Fruit fly (Drosophila melanogaster) whole organism, embryonic: ENCODE data around the gene eIF3l.
A peak's percentile ranks its signal among the peaks of the same experiment; 100 is the strongest.

Experiments used
- Awh ChIP-seq: fragments of 200-800 bp; sonication (Bioruptor generic); IDR thresholded peaks from 2 replicates; pipeline ENCODE4, ENCODE4 v1.3.6; 2022; ENCODE audit warnings: missing biosample characterization, missing genetic modification characterization
- CG10431 ChIP-seq: fragments of 200-800 bp; sonication (Bioruptor generic); optimal IDR thresholded peaks from 3 replicates; lab custom pipeline; 2018; ENCODE audit warnings: missing biosample characterization, mild to moderate bottlenecking, missing genetic modification characterization
- CG12155 ChIP-seq: fragments of 200-800 bp; sonication (Bioruptor generic); optimal IDR thresholded peaks from 3 replicates; lab custom pipeline; 2016; ENCODE audit warnings: missing biosample characterization, missing genetic modification characterization
- CG14965 ChIP-seq: fragments of 200-800 bp; sonication (Bioruptor generic); optimal IDR thresholded peaks from 2 replicates; lab custom pipeline; 2016; ENCODE audit warnings: missing biosample characterization, missing genetic modification characterization, borderline replicate concordance
- CG1529 ChIP-seq: fragments of 200-800 bp; sonication (Bioruptor generic); optimal IDR thresholded peaks from 3 replicates; lab custom pipeline; 2018; ENCODE audit warnings: missing biosample characterization, missing genetic modification characterization
- CG1602 ChIP-seq: fragments of 200-800 bp; sonication (Bioruptor generic); optimal IDR thresholded peaks from 3 replicates; lab custom pipeline; 2016; ENCODE audit warnings: missing biosample characterization, missing genetic modification characterization
- CG1603 ChIP-seq: fragments of 200-800 bp; sonication (Bioruptor generic); optimal IDR thresholded peaks from 2 replicates; lab custom pipeline; 2019; ENCODE audit warnings: missing biosample characterization, mild to moderate bottlenecking, missing genetic modification characterization, moderate library complexity
- CG16815 ChIP-seq: fragments of 200-800 bp; sonication (Bioruptor generic); optimal IDR thresholded peaks from 3 replicates; lab custom pipeline; 2017; ENCODE audit warnings: missing biosample characterization, mild to moderate bottlenecking, missing genetic modification characterization
- CG17186 ChIP-seq: fragments of 200-800 bp; sonication (Bioruptor generic); optimal IDR thresholded peaks from 3 replicates; lab custom pipeline; 2017; ENCODE audit warnings: missing biosample characterization, missing genetic modification reagents, missing genetic modification characterization
- CG17359 ChIP-seq: fragments of 200-800 bp; sonication (Bioruptor generic); optimal IDR thresholded peaks from 3 replicates; lab custom pipeline; 2018; ENCODE audit warnings: missing biosample characterization, mild to moderate bottlenecking, missing genetic modification characterization, moderate library complexity
- CG1792 ChIP-seq: fragments of 200-800 bp; sonication (Bioruptor generic); optimal IDR thresholded peaks from 2 replicates; lab custom pipeline; 2016; ENCODE audit warnings: missing biosample characterization, missing genetic modification characterization
- CG2712 ChIP-seq: fragments of 200-800 bp; optimal IDR thresholded peaks from 3 replicates; lab custom pipeline; 2019; ENCODE audit warnings: missing biosample characterization, mild to moderate bottlenecking, missing genetic modification characterization, moderate library complexity
- CG3281 ChIP-seq: fragments of 200-800 bp; sonication (Bioruptor generic); optimal IDR thresholded peaks from 3 replicates; lab custom pipeline; 2017; ENCODE audit warnings: missing biosample characterization, mild to moderate bottlenecking, missing genetic modification characterization
- CG3847 ChIP-seq: fragments of 200-800 bp; sonication (Bioruptor generic); IDR thresholded peaks from 2 replicates; pipeline ENCODE4 v1.3.6; 2022; ENCODE audit warnings: missing biosample characterization, missing genetic modification characterization
- CG5180 ChIP-seq: fragments of 200-800 bp; sonication (Bioruptor generic); optimal IDR thresholded peaks from 3 replicates; lab custom pipeline; 2017; ENCODE audit warnings: missing biosample characterization, missing genetic modification characterization, mild to moderate bottlenecking, moderate library complexity, missing genetic modification reagents
- CG6254 ChIP-seq: fragments of 200-800 bp; sonication (Bioruptor generic); optimal IDR thresholded peaks from 3 replicates; lab custom pipeline; 2017; ENCODE audit warnings: mild to moderate bottlenecking, missing biosample characterization, missing genetic modification reagents, missing genetic modification characterization
- CG6689 ChIP-seq: fragments of 200-800 bp; sonication (Bioruptor generic); IDR thresholded peaks from 2 replicates; pipeline ENCODE4 v1.3.6; 2022; ENCODE audit warnings: missing biosample characterization, missing genetic modification characterization
- CG6854 ChIP-seq: fragments of 200-800 bp; sonication (Bioruptor generic); optimal IDR thresholded peaks from 3 replicates; lab custom pipeline; 2017; ENCODE audit warnings: missing biosample characterization, mild to moderate bottlenecking, missing genetic modification characterization
- CG7987 ChIP-seq: fragments of 200-800 bp; sonication (Bioruptor generic); optimal IDR thresholded peaks from 2 replicates; lab custom pipeline; 2018; ENCODE audit warnings: missing biosample characterization, mild to moderate bottlenecking, missing genetic modification characterization, moderate library complexity
- CG8388 ChIP-seq: fragments of 200-800 bp; sonication (Bioruptor generic); optimal IDR thresholded peaks from 2 replicates; lab custom pipeline; 2019; ENCODE audit warnings: missing biosample characterization, mild to moderate bottlenecking, missing genetic modification characterization, moderate library complexity
- CG8765 ChIP-seq: fragments of 200-800 bp; sonication (Bioruptor generic); IDR thresholded peaks from 2 replicates; pipeline ENCODE4 v1.3.6; 2022; ENCODE audit warnings: missing biosample characterization, missing genetic modification characterization
- Dref ChIP-seq: fragments of 200-800 bp; sonication (Bioruptor generic); IDR thresholded peaks from 2 replicates; pipeline ENCODE4 v1.3.6; 2022; ENCODE audit warnings: missing biosample characterization, missing genetic modification characterization
- Elba2 ChIP-seq: fragments of 200-800 bp; sonication (Bioruptor generic); optimal IDR thresholded peaks from 3 replicates; lab custom pipeline; 2016; ENCODE audit warnings: missing biosample characterization, missing genetic modification characterization
- Fer3 ChIP-seq: fragments of 200-800 bp; sonication (Bioruptor generic); optimal IDR thresholded peaks from 2 replicates; lab custom pipeline; 2018; ENCODE audit warnings: missing biosample characterization, mild to moderate bottlenecking, missing genetic modification characterization, moderate library complexity
- Max ChIP-seq: fragments of 200-800 bp; sonication (Bioruptor generic); optimal IDR thresholded peaks from 2 replicates; lab custom pipeline; 2016; ENCODE audit warnings: missing biosample characterization, mild to moderate bottlenecking, missing genetic modification characterization
- NC2β ChIP-seq: fragments of 200-800 bp; sonication (Bioruptor generic); optimal IDR thresholded peaks from 2 replicates; lab custom pipeline; 2016; ENCODE audit warnings: missing biosample characterization, missing genetic modification characterization
- Ptx1 ChIP-seq: fragments of 200-800 bp; sonication (Bioruptor generic); IDR thresholded peaks from 2 replicates; pipeline ENCODE4 v1.3.6; 2022; ENCODE audit warnings: missing biosample characterization, missing genetic modification characterization
- Sox102F ChIP-seq: fragments of 200-800 bp; sonication (Bioruptor generic); optimal IDR thresholded peaks from 2 replicates; lab custom pipeline; 2018; ENCODE audit warnings: missing biosample characterization, mild to moderate bottlenecking, missing genetic modification characterization, moderate library complexity
- aop ChIP-seq: fragments of 200-800 bp; sonication (Bioruptor generic); IDR thresholded peaks from 2 replicates; pipeline ENCODE4 v1.3.6; 2022; ENCODE audit warnings: missing biosample characterization, missing genetic modification characterization
- crc ChIP-seq: fragments of 200-800 bp; sonication (Bioruptor generic); optimal IDR thresholded peaks from 2 replicates; lab custom pipeline; 2016; ENCODE audit warnings: missing biosample characterization, missing genetic modification characterization
- disco-r ChIP-seq: fragments of 200-800 bp; sonication (Bioruptor generic); optimal IDR thresholded peaks from 2 replicates; lab custom pipeline; 2016; ENCODE audit warnings: missing biosample characterization, missing genetic modification characterization
- dmrt11E ChIP-seq: fragments of 200-800 bp; sonication (Bioruptor generic); optimal IDR thresholded peaks from 3 replicates; lab custom pipeline; 2018; ENCODE audit warnings: missing biosample characterization, mild to moderate bottlenecking, missing genetic modification characterization, moderate library complexity
- ems ChIP-seq: fragments of 200-800 bp; sonication (Bioruptor generic); optimal IDR thresholded peaks from 3 replicates; lab custom pipeline; 2016; ENCODE audit warnings: missing biosample characterization, missing genetic modification characterization
- ewg ChIP-seq: fragments of 200-800 bp; sonication (Bioruptor generic); optimal IDR thresholded peaks from 3 replicates; lab custom pipeline; 2017; ENCODE audit warnings: mild to moderate bottlenecking, missing biosample characterization, missing genetic modification reagents, missing genetic modification characterization
- ham ChIP-seq: fragments of 200-800 bp; sonication (Bioruptor generic); IDR thresholded peaks from 2 replicates; pipeline ENCODE4 v1.3.6; 2022; ENCODE audit warnings: missing biosample characterization, missing genetic modification characterization
- hb ChIP-seq: fragments of 200-800 bp; sonication (Bioruptor generic); IDR thresholded peaks from 3 replicates; pipeline ENCODE4 v1.3.6; 2022; ENCODE audit warnings: missing biosample characterization, missing genetic modification characterization; ENCODE audit not compliant: partially characterized antibody
- hkb ChIP-seq, 2 experiments: fragments of 200-800 bp in 1 of 2; fragments of >200 bp in 1 of 2; sonication (Bioruptor generic) in 1 of 2; IDR thresholded peaks in 1 of 2; optimal IDR thresholded peaks in 1 of 2; 2 replicates each; pipeline versions ENCODE4 v1.3.6 to Lab custom; 2017 to 2022; ENCODE audit warnings: missing biosample characterization in 1 of 2, missing genetic modification characterization in 1 of 2
- jing ChIP-seq: fragments of 200-800 bp; sonication (Bioruptor generic); optimal IDR thresholded peaks from 2 replicates; lab custom pipeline; 2018; ENCODE audit warnings: missing biosample characterization, mild to moderate bottlenecking, missing genetic modification characterization
- lab ChIP-seq: fragments of 200-800 bp; sonication (Bioruptor generic); optimal IDR thresholded peaks from 3 replicates; lab custom pipeline; 2017; ENCODE audit warnings: missing biosample characterization, missing genetic modification characterization, mild to moderate bottlenecking, moderate library complexity, missing genetic modification reagents
- mam ChIP-seq: fragments of 200-800 bp; sonication (Bioruptor generic); optimal IDR thresholded peaks from 3 replicates; lab custom pipeline; 2016; ENCODE audit warnings: missing biosample characterization, missing genetic modification characterization
- mirr ChIP-seq: fragments of 200-800 bp; sonication (Bioruptor generic); optimal IDR thresholded peaks from 3 replicates; lab custom pipeline; 2018; ENCODE audit warnings: missing biosample characterization, mild to moderate bottlenecking, missing genetic modification characterization
- nmo ChIP-seq: fragments of 200-800 bp; sonication (Bioruptor generic); optimal IDR thresholded peaks from 2 replicates; lab custom pipeline; 2018; ENCODE audit warnings: missing biosample characterization, mild to moderate bottlenecking, missing genetic modification characterization, moderate library complexity
- pnt ChIP-seq: fragments of 200-800 bp; sonication (Bioruptor generic); optimal IDR thresholded peaks from 3 replicates; lab custom pipeline; 2016; ENCODE audit warnings: missing biosample characterization, missing genetic modification characterization
- rib ChIP-seq: fragments of 200-800 bp; sonication (Bioruptor generic); IDR thresholded peaks from 2 replicates; pipeline ENCODE4 v1.3.6; 2022; ENCODE audit warnings: missing biosample characterization, missing genetic modification characterization
- ro ChIP-seq: fragments of 200-800 bp; sonication (Bioruptor generic); IDR thresholded peaks from 2 replicates; pipeline ENCODE4 v1.3.6; 2022; ENCODE audit warnings: missing biosample characterization, missing genetic modification characterization
- stwl ChIP-seq: fragments of 200-800 bp; sonication (Bioruptor generic); optimal IDR thresholded peaks from 3 replicates; lab custom pipeline; 2018; ENCODE audit warnings: missing biosample characterization, mild to moderate bottlenecking, missing genetic modification characterization, moderate library complexity
- tio ChIP-seq: fragments of 200-800 bp; sonication (Bioruptor generic); optimal IDR thresholded peaks from 2 replicates; lab custom pipeline; 2017; ENCODE audit warnings: missing biosample characterization, missing genetic modification characterization, inconsistent platforms
- zfh2 ChIP-seq: fragments of 200-800 bp; sonication (Bioruptor generic); optimal IDR thresholded peaks from 2 replicates; lab custom pipeline; 2016; ENCODE audit warnings: missing biosample characterization, missing genetic modification characterization

eIF3l gene

dm6 chr3L:12111081-12111958 lies 34.6 kb downstream of the eIF3l start (continued):
- TF ChIP-seq hb (GFP tag; lab: Robert Waterston, UW) (no peak), CG1529 (GFP tag; lab: Kevin White, UChicago) (peak; percentile 11), NC2β (no peak), CG14965 (GFP tag; lab: Kevin White, UChicago) (no peak), zfh2 (GFP tag; lab: Kevin White, UChicago) (no peak), CG7987 (no peak), Elba2 (GFP tag; lab: Kevin White, UChicago) (no peak), CG17186 (GFP tag; lab: Kevin White, UChicago) (no peak), mirr (GFP tag; lab: Kevin White, UChicago) (no peak), Awh (GFP tag; lab: Robert Waterston, UW) (0 out of 2 replicates have a peak, but pooled peaks have one; percentile 38), ro (GFP tag; lab: Robert Waterston, UW) (peak; percentile 56; the same call in 1 of the 2 replicates), pnt (GFP tag; lab: Kevin White, UChicago) (no peak), CG2712 (peak; percentile 97), CG3281 (GFP tag; lab: Kevin White, UChicago) (peak; percentile 64), tio (GFP tag; lab: Kevin White, UChicago) (peak; percentile 60), mam (GFP tag; lab: Kevin White, UChicago) (peak; percentile 27), Sox102F (GFP tag; lab: Kevin White, UChicago) (peak; percentile 89), jing (peak; percentile 11), CG12155 (GFP tag; lab: Kevin White, UChicago) (peak; percentile 44), rib (no peak), dmrt11E (tag; lab: Kevin White, UChicago) (peak; percentile 97), CG8388 (GFP tag; lab: Kevin White, UChicago) (peak; percentile 85), Fer3 (peak; percentile 79), CG17359 (tag; lab: Kevin White, UChicago) (peak; percentile 88), CG1792 (GFP tag; lab: Kevin White, UChicago) (no peak), CG5180 (peak; percentile 33), CG3847 (peak; percentile 30; the same call in 1 of the 2 replicates), CG6254 (GFP tag; lab: Kevin White, UChicago) (peak; percentile 71), aop (GFP tag; lab: Robert Waterston, UW) (no peak), CG1602 (peak; percentile 79), crc (GFP tag; lab: Kevin White, UChicago) (no peak), disco-r (GFP tag; lab: Kevin White, UChicago) (no peak), lab (GFP tag; lab: Kevin White, UChicago) (peak; percentile 78), CG1603 (tag; lab: Kevin White, UChicago) (peak; percentile 21), CG6689 (peak; percentile 85), hkb (optimal IDR thresholded peaks at IDR 0.05; lab: Kevin White, UChicago) (no peak), hkb (GFP tag; IDR thresholded peaks at IDR 0.05; lab: Robert Waterston, UW) (0 out of 2 replicates have a peak, but pooled peaks have one; percentile 34), CG16815 (GFP tag; lab: Kevin White, UChicago) (peak; percentile 69), CG6854 (GFP tag; lab: Kevin White, UChicago) (peak; percentile 14), ham (no peak), stwl (tag; lab: Kevin White, UChicago) (peak; percentile 6), ems (GFP tag; lab: Kevin White, UChicago) (peak; percentile 59), ewg (GFP tag; lab: Kevin White, UChicago) (peak; percentile 64), CG10431 (GFP tag; lab: Kevin White, UChicago) (peak; percentile 63), Max (peak; percentile 45), nmo (GFP tag; lab: Kevin White, UChicago) (peak; percentile 96), Dref (GFP tag; lab: Robert Waterston, UW) (no peak), Ptx1 (peak; percentile 80), CG8765 (no peak)
